Fruit fly (Drosophila melanogaster) whole organism, pupa: ENCODE data around the gene Traf-like.

ENCODE experiments used
- CG12605 ChIP-seq: fragments of 200-800 bp; sonication (Bioruptor generic); IDR thresholded peaks from 2 replicates; pipeline ENCODE4 v1.3.6; 2022; ENCODE audit warnings: missing biosample characterization, missing genetic modification characterization
- CG14655 ChIP-seq: fragments of 200-800 bp; sonication (Bioruptor generic); optimal IDR thresholded peaks from 3 replicates; lab custom pipeline; 2017; ENCODE audit warnings: mild to moderate bottlenecking, missing biosample characterization, missing genetic modification reagents, missing genetic modification characterization
- CG15710 ChIP-seq: fragments of 200-800 bp; sonication (Bioruptor generic); optimal IDR thresholded peaks from 2 replicates; lab custom pipeline; 2018; ENCODE audit warnings: missing biosample characterization, mild to moderate bottlenecking, missing genetic modification characterization, moderate library complexity
- CG32121 ChIP-seq: fragments of 200-800 bp; sonication (Bioruptor generic); IDR thresholded peaks from 2 replicates; pipeline ENCODE4 v1.3.6; 2022; ENCODE audit warnings: missing biosample characterization, missing genetic modification characterization
- CG4496 ChIP-seq: fragments of 200-800 bp; sonication (Bioruptor generic); IDR thresholded peaks from 3 replicates; pipeline ENCODE4 v1.3.6; 2022; ENCODE audit warnings: missing biosample characterization, missing genetic modification characterization

DNA sequence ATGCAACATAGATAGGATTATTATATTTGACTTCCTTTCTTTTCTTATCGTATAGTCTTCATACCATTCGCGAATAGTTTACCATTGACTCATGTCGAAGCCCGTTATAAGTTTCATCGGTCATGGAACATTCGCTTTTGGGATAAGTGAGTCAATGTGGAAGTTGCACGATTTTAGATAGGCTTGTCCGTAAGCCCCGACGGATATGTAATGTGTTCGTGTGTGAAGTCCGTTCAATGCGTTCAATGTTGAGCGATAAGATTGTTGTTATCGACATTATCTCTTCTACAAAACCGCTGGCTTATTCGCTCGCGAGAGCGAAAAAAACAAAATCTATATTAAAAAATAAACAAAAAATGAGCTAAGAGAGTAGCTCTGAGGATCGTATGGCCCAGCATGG is 10.0 kb upstream of the Traf-like start, which contains the start of gene CG9981:
- TF ChIP-seq CG15710: no peak
- no peak for TF ChIP-seq CG4496 (GFP tag; lab: Robert Waterston, UW)
- TF ChIP-seq CG32121 (GFP tag; lab: Robert Waterston, UW): no peak
- TF ChIP-seq CG12605: no peak
- TF ChIP-seq CG14655: no peak
